Worm (Caenorhabditis elegans) whole organism, L4 larva: ENCODE results near the gene nlp-57.

Source experiments
- D1046.2 ChIP-seq: fragments of 200-800 bp; sonication (Bioruptor generic); IDR thresholded peaks from 2 replicates; pipeline ENCODE4 v1.3.6; 2022; ENCODE audit warnings: missing genetic modification characterization, missing compliant biosample characterization
- F37D6.2 ChIP-seq: sonication (generic microtip); optimal IDR thresholded peaks from 2 replicates; lab custom pipeline; 2016; ENCODE audit warnings: mild to moderate bottlenecking, missing genetic modification characterization, missing compliant biosample characterization
- F49E8.2 ChIP-seq: sonication (generic microtip); optimal IDR thresholded peaks from 2 replicates; lab custom pipeline; 2016; ENCODE audit warnings: missing compliant biosample characterization, mild to moderate bottlenecking, missing genetic modification characterization, borderline replicate concordance
- ama-1 ChIP-seq: fragments of 150-350 bp; optimal IDR thresholded peaks from 2 replicates; lab custom pipeline; 2014; ENCODE audit warnings: inconsistent platforms, mixed read lengths
- ceh-82 ChIP-seq: sonication (generic microtip); optimal IDR thresholded peaks from 2 replicates; lab custom pipeline; 2017; ENCODE audit warnings: missing biosample characterization, missing genetic modification characterization
- ces-1 ChIP-seq: fragments of 150-350 bp; sonication (generic microtip); optimal IDR thresholded peaks from 4 replicates; lab custom pipeline; 2014; ENCODE audit warnings: missing biosample characterization, missing genetic modification reagents, missing genetic modification characterization
- egl-27 ChIP-seq: sonication (generic microtip); optimal IDR thresholded peaks from 3 replicates; lab custom pipeline; 2017; ENCODE audit warnings: missing biosample characterization, missing genetic modification reagents, missing genetic modification characterization
- jun-1 ChIP-seq: fragments of 150-350 bp; optimal IDR thresholded peaks from 2 replicates; lab custom pipeline; 2014; ENCODE audit warnings: missing biosample characterization, missing genetic modification reagents, missing genetic modification characterization
- zag-1 ChIP-seq: fragments of 150-350 bp; optimal IDR thresholded peaks from 2 replicates; lab custom pipeline; 2014; ENCODE audit warnings: missing biosample characterization, missing genetic modification characterization

- TF ChIP-seq ama-1 (lab: Kevin White, UChicago): no peak
- no peak for TF ChIP-seq F49E8.2 (tag; lab: Kevin White, UChicago)
- no peak for TF ChIP-seq egl-27
- TF ChIP-seq D1046.2 (GFP tag; lab: Robert Waterston, UW): no peak
- no peak for TF ChIP-seq F37D6.2 (tag; lab: Kevin White, UChicago)
- TF ChIP-seq jun-1 (tag; lab: Kevin White, UChicago): no peak
- no peak for TF ChIP-seq ces-1 (GFP tag; lab: Kevin White, UChicago)
- TF ChIP-seq ceh-82 (tag; lab: Kevin White, UChicago): no peak
- TF ChIP-seq zag-1 (tag; lab: Kevin White, UChicago): no peak
Measured at ce11 chrX:11357516-11357915, 40.7 kb downstream of the nlp-57 start, which contains the start of gene pgp-4.
